Worm (Caenorhabditis elegans): ENCODE data around the gene F54B8.4.
A peak's percentile ranks its signal among the peaks of the same experiment; 100 is the strongest.
"Not testable (repeated sequence)": the region's sequence is repeated elsewhere in the genome, so short reads cannot be mapped to it uniquely, and the experiment has no call there.

The F54B8.4 gene

ce11 chrV:15811982-15812381 is 4.2 kb upstream of the F54B8.4 start, which contains the start of gene nhr-282:
nhr-282 (plus strand) TSS chrV:15812282.
- not testable (repeated sequence) for TF ChIP-seq gei-8 (GFP tag; optimal IDR thresholded peaks at IDR 0.05); lin-13 (GFP tag; optimal IDR thresholded peaks at IDR 0.05); hmg-1.1 (GFP tag; IDR thresholded peaks at IDR 0.05)

- TF ChIP-seq aha-1 (tag) (peak; percentile 18), T26A8.4 (GFP tag; IDR thresholded peaks at IDR 0.05) (no peak)
These were observed 1.6 kb downstream of the F54B8.4 start, which contains the start of gene abf-3 for ce11 chrV:15817746-15818145. abf-3 (minus strand) TSS chrV:15817846.

ce11 chrV:15819983-15820382 is 3.8 kb downstream of the F54B8.4 start, which contains the start of gene srbc-48:
srbc-48 (plus strand) TSS chrV:15820283.
- TF ChIP-seq Y105C5A.15 (GFP tag; IDR thresholded peaks at IDR 0.05) (no peak), dve-1 (tag; optimal IDR thresholded peaks at IDR 0.05; ENCODE audit: insufficient read depth) (no peak), T26A8.4 (GFP tag; IDR thresholded peaks at IDR 0.05) (no peak), aha-1 (tag) (peak; percentile 36), dmd-6 (GFP tag; IDR thresholded peaks at IDR 0.05) (no peak)

ce11 chrV:15821398-15821797 is 5.2 kb downstream of the F54B8.4 start, which contains the start of gene srbc-49:
srbc-49 (plus strand) TSS chrV:15821698.
- TF ChIP-seq nhr-28 (tag; optimal IDR thresholded peaks at IDR 0.05) (no peak), F37D6.2 (tag; optimal IDR thresholded peaks at IDR 0.05) (no peak), Y75B8A.6 (GFP tag; IDR thresholded peaks at IDR 0.05) (no peak), hlh-30 (tag; optimal IDR thresholded peaks at IDR 0.05; ENCODE audit: insufficient read depth) (no peak), nhr-25 (tag; optimal IDR thresholded peaks at IDR 0.05; ENCODE audit: borderline replicate concordance, insufficient read depth) (no peak), php-3 (GFP tag; IDR thresholded peaks at IDR 0.05) (no peak), gei-8 (GFP tag; optimal IDR thresholded peaks at IDR 0.05) (no peak), T20F7.1 (GFP tag; optimal IDR thresholded peaks at IDR 0.05) (no peak), unc-130 (GFP tag; optimal IDR thresholded peaks at IDR 0.05) (no peak), madf-9 (GFP tag; conservative IDR thresholded peaks at IDR 0.05) (no peak), madf-5 (GFP tag; IDR thresholded peaks at IDR 0.05) (no peak)

ce11 chrV:15824866-15825265 is 8.7 kb downstream of the F54B8.4 start, which contains the start of gene srbc-50:
srbc-50 (minus strand) TSS chrV:15824966.
- TF ChIP-seq rbr-2 (tag; optimal IDR thresholded peaks at IDR 0.05) = no peak
- no peak for TF ChIP-seq nhr-28 (tag; optimal IDR thresholded peaks at IDR 0.05)
- TF ChIP-seq ceh-28 (tag; optimal IDR thresholded peaks at IDR 0.05) = no peak
- TF ChIP-seq nhr-6 (tag; optimal IDR thresholded peaks at IDR 0.05) = no peak
- no peak for TF ChIP-seq ZK546.5 (tag; optimal IDR thresholded peaks at IDR 0.05)
- TF ChIP-seq nhr-77 (tag; optimal IDR thresholded peaks at IDR 0.05) = no peak
- no peak for TF ChIP-seq aly-2 (tag; optimal IDR thresholded peaks at IDR 0.05)
- TF ChIP-seq madf-5 (GFP tag; IDR thresholded peaks at IDR 0.05) = no peak

ce11 chrV:15826110-15826509 is 9.9 kb downstream of the F54B8.4 start, which contains the start of gene srbc-51:
srbc-51 (plus strand) TSS chrV:15826410.
- TF ChIP-seq nhr-10 (tag; optimal IDR thresholded peaks at IDR 0.05) = no peak
- no peak for TF ChIP-seq hif-1 (tag; optimal IDR thresholded peaks at IDR 0.05)
- peak; percentile 59 for TF ChIP-seq aha-1 (tag)
- TF ChIP-seq spr-1 (tag; optimal IDR thresholded peaks at IDR 0.05) = no peak
- TF ChIP-seq daf-16 (GFP tag; optimal IDR thresholded peaks at IDR 0.05) = no peak
- TF ChIP-seq daf-16 (tag; optimal IDR thresholded peaks at IDR 0.05) = no peak
- TF ChIP-seq nhr-25 (tag; optimal IDR thresholded peaks at IDR 0.05; ENCODE audit: borderline replicate concordance, insufficient read depth) = no peak
- TF ChIP-seq T20F7.1 (GFP tag; optimal IDR thresholded peaks at IDR 0.05) = no peak
- no peak for TF ChIP-seq daf-19 (GFP tag; conservative IDR thresholded peaks at IDR 0.05)

Measured in whole organism, L4 larva.